Worm (Caenorhabditis elegans) whole organism, late embryonic: ENCODE measurements around the gene erp-44.2.

Experiments
- ceh-48 ChIP-seq: sonication (generic microtip); optimal IDR thresholded peaks from 2 replicates; lab custom pipeline; 2016; ENCODE audit warnings: missing genetic modification characterization, inconsistent platforms, missing compliant biosample characterization
- ceh-9 ChIP-seq: sonication (generic microtip); optimal IDR thresholded peaks from 2 replicates; lab custom pipeline; 2016; ENCODE audit warnings: mild to moderate bottlenecking, missing genetic modification characterization, inconsistent platforms, missing compliant biosample characterization
- elt-2 ChIP-seq: sonication (generic microtip); optimal IDR thresholded peaks from 2 replicates; lab custom pipeline; 2016; ENCODE audit warnings: missing genetic modification reagents, missing genetic modification characterization, missing compliant biosample characterization
- hlh-15 ChIP-seq: sonication (generic microtip); optimal IDR thresholded peaks from 2 replicates; lab custom pipeline; 2016; ENCODE audit warnings: missing genetic modification characterization, missing compliant biosample characterization
- hlh-30 ChIP-seq: sonication (generic microtip); optimal IDR thresholded peaks from 2 replicates; lab custom pipeline; 2017; ENCODE audit warnings: antibody characterized with exemption, missing genetic modification characterization, missing compliant biosample characterization; ENCODE audit not compliant: insufficient read depth
- hlh-6 ChIP-seq: sonication (generic microtip); optimal IDR thresholded peaks from 2 replicates; lab custom pipeline; 2016; ENCODE audit warnings: missing genotype, missing genetic modification characterization, missing compliant biosample characterization
- nfya-1 ChIP-seq: sonication (generic microtip); optimal IDR thresholded peaks from 2 replicates; lab custom pipeline; 2017; ENCODE audit warnings: missing genetic modification characterization, mild to moderate bottlenecking, missing compliant biosample characterization, antibody characterized with exemption, moderate library complexity
- pros-1 ChIP-seq: fragments of 150-350 bp; optimal IDR thresholded peaks from 2 replicates; lab custom pipeline; 2014; ENCODE audit warnings: missing biosample characterization, missing genetic modification reagents, missing genetic modification characterization
- sox-2 ChIP-seq: fragments of 200-800 bp; sonication (Bioruptor generic); IDR thresholded peaks from 2 replicates; pipeline ENCODE4 v1.3.6; 2022; ENCODE audit warnings: missing genetic modification reagents, missing genetic modification characterization, missing compliant biosample characterization
- unc-86 ChIP-seq: sonication (generic microtip); optimal IDR thresholded peaks from 2 replicates; lab custom pipeline; 2016; ENCODE audit warnings: missing genetic modification characterization, missing compliant biosample characterization

ce11 chrIV:7803250-7803649, 31.2 kb downstream of the erp-44.2 start, which contains the start of gene C33H5.16:
- TF ChIP-seq ceh-9: no peak
- no peak for TF ChIP-seq elt-2 (tag; lab: Kevin White, UChicago)
- TF ChIP-seq hlh-15 (tag; lab: Kevin White, UChicago): no peak
- TF ChIP-seq ceh-48 (tag; lab: Kevin White, UChicago): no peak
- no peak for TF ChIP-seq unc-86 (tag; lab: Kevin White, UChicago)
- no peak for TF ChIP-seq nfya-1
- TF ChIP-seq pros-1 (tag; lab: Kevin White, UChicago): no peak
- no peak for TF ChIP-seq hlh-6 (tag; lab: Kevin White, UChicago)
- no peak for TF ChIP-seq sox-2 (GFP tag; lab: Robert Waterston, UW)
- TF ChIP-seq hlh-30 (tag; lab: Kevin White, UChicago): no peak
